Fruit fly (Drosophila melanogaster): Measurements from ENCODE around the gene CG1494.

The CG1494 gene

DNA sequence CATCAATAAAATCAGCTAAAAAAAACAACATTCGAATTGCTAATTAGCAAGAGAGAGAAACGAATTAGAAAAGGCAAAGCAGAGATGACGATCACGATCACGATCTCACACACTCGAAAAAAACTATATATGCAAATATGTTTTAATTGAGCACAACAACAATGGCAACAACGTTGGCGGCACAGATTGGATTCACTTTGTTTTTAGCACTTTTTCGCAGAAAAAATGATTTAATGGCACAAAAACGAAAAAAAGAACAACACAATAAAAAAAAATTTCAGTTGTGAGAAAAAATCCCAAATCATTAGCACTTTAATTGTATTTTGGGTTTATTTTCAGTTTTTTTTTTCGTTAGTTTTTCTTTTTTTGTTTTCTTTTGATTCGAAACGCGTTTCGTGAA is 4.5 kb upstream of the CG1494 start:
- TF ChIP-seq CG17806 (tag; optimal IDR thresholded peaks at IDR 0.05): no peak
- TF ChIP-seq Pif1B (GFP tag; optimal IDR thresholded peaks at IDR 0.05): no peak
- no peak for TF ChIP-seq gl (tag; optimal IDR thresholded peaks at IDR 0.05)
- TF ChIP-seq EcR (GFP tag; optimal IDR thresholded peaks at IDR 0.05): no peak
- no peak for TF ChIP-seq CG13204 (GFP tag; optimal IDR thresholded peaks at IDR 0.05)
- TF ChIP-seq CG8159 (tag; optimal IDR thresholded peaks at IDR 0.05): no peak
- no peak for TF ChIP-seq rn (GFP tag; IDR thresholded peaks at IDR 0.05)
- no peak for TF ChIP-seq CG8301 (tag; optimal IDR thresholded peaks at IDR 0.05)
- no peak for TF ChIP-seq fd96Ca (GFP tag; IDR thresholded peaks at IDR 0.05)
- peak; percentile 24 for TF ChIP-seq Pif1A (GFP tag; optimal IDR thresholded peaks at IDR 0.05)
- no peak for TF ChIP-seq Snoo (tag; optimal IDR thresholded peaks at IDR 0.05)
- TF ChIP-seq Ets98B (GFP tag; IDR thresholded peaks at IDR 0.05): no peak
- no peak for TF ChIP-seq CG34367 (tag; optimal IDR thresholded peaks at IDR 0.05)
- TF ChIP-seq CG10348 (GFP tag; IDR thresholded peaks at IDR 0.05): no peak
- TF ChIP-seq CG9948 (tag; optimal IDR thresholded peaks at IDR 0.05): peak; percentile 15
- TF ChIP-seq D1 (tag; optimal IDR thresholded peaks at IDR 0.05): no peak
- no peak for TF ChIP-seq CG32121 (GFP tag; IDR thresholded peaks at IDR 0.05)
- TF ChIP-seq CG15710 (tag; optimal IDR thresholded peaks at IDR 0.05): no peak
- no peak for TF ChIP-seq CG12605 (GFP tag; IDR thresholded peaks at IDR 0.05)
- peak; percentile 31 for TF ChIP-seq CG14655 (GFP tag; optimal IDR thresholded peaks at IDR 0.05)
- TF ChIP-seq CG4496 (GFP tag; IDR thresholded peaks at IDR 0.05): no peak

DNA sequence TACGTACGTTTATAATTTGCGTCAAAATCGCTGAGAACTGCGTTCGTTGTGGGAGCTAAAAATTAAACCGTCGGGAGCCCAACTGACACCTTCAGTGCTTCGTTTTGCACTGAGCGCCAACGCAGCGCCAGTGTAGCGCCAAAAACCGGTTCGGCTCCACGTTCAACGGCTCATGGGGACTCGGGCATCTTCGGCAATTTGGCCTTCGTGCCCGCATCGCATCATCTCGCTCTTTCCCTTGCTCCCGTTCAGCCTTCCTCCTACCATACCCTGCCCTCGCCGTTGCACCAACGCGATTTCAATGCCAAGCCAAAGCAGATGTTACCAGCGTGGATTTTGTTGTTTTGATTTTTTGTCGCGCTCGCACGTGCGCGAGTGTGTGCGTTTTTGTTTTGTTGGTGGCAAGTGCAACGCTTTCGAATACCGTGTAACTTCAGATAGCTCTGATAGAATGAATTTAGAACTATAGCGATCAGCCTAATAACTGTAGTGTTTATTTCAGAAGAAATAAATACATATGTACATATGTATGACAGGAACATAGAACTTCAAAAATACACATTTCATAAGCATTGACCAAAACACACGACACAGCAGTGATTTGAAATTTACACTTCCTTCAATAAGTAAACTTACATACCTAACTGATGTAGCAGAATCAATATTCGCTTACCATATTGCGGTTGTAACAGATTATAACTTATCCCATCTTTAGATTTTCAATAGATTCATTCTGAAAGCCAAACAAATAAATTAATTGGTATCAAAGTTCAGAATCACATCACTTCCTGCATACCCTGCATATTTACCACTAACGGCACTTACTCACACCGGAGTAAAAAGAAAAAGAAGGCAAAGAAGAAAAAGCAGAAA is 3.8 kb upstream of the CG1494 start, which contains the start of gene Mnr:
Gene Mnr (minus strand): TSS at position 133 of the 873 bp plus-strand sequence.
- TF ChIP-seq CG10348 (GFP tag; IDR thresholded peaks at IDR 0.05) (peak; percentile 79), Ets98B (GFP tag; IDR thresholded peaks at IDR 0.05) (peak; percentile 57), Snoo (tag; optimal IDR thresholded peaks at IDR 0.05) (no peak), CG8159 (tag; optimal IDR thresholded peaks at IDR 0.05) (peak; percentile 24), CG34367 (tag; optimal IDR thresholded peaks at IDR 0.05) (no peak), CG9948 (tag; optimal IDR thresholded peaks at IDR 0.05) (no peak), rn (GFP tag; IDR thresholded peaks at IDR 0.05) (no peak), CG12605 (GFP tag; IDR thresholded peaks at IDR 0.05) (no peak), CG32121 (GFP tag; IDR thresholded peaks at IDR 0.05) (peak; percentile 36; the same call in 1 of the 2 replicates), CG13204 (GFP tag; optimal IDR thresholded peaks at IDR 0.05) (peak; percentile 58), CG14655 (GFP tag; optimal IDR thresholded peaks at IDR 0.05) (peak; percentile 64), CG15710 (tag; optimal IDR thresholded peaks at IDR 0.05) (peak; percentile 20), gl (tag; optimal IDR thresholded peaks at IDR 0.05) (no peak), CG8301 (tag; optimal IDR thresholded peaks at IDR 0.05) (peak; percentile 30), Pif1B (GFP tag; optimal IDR thresholded peaks at IDR 0.05) (no peak), EcR (GFP tag; optimal IDR thresholded peaks at IDR 0.05) (peak; percentile 74), D1 (tag; optimal IDR thresholded peaks at IDR 0.05) (peak; percentile 33), Pif1A (GFP tag; optimal IDR thresholded peaks at IDR 0.05) (peak; percentile 20), CG17806 (tag; optimal IDR thresholded peaks at IDR 0.05) (no peak), fd96Ca (GFP tag; IDR thresholded peaks at IDR 0.05) (peak; percentile 24; the same call in 1 of the 3 replicates), CG4496 (GFP tag; IDR thresholded peaks at IDR 0.05) (peak; percentile 65; the same call in 2 of the 3 replicates)

DNA sequence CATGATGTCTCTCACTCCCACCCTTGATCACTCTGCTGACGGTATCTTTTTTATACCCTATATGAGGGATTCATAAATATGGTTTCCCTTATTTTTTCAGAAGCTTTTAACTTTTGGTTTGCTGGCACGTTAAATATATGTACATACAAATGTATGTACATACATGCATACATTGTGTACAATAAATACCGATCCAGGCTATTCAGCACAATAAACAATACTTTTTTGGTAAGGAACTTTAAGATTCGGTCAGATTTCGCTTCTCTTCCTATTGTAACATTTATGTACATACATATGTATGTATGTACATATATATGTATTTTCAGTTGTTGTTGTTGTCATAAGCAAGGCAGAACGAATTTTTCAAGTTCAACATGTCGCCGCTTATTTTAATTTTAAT is 3.1 kb upstream of the CG1494 start:
- TF ChIP-seq gl (tag; optimal IDR thresholded peaks at IDR 0.05) (no peak), EcR (GFP tag; optimal IDR thresholded peaks at IDR 0.05) (no peak), CG15710 (tag; optimal IDR thresholded peaks at IDR 0.05) (no peak), fd96Ca (GFP tag; IDR thresholded peaks at IDR 0.05) (no peak), CG8159 (tag; optimal IDR thresholded peaks at IDR 0.05) (no peak), Pif1B (GFP tag; optimal IDR thresholded peaks at IDR 0.05) (no peak), Snoo (tag; optimal IDR thresholded peaks at IDR 0.05) (no peak), D1 (tag; optimal IDR thresholded peaks at IDR 0.05) (no peak)

DNA sequence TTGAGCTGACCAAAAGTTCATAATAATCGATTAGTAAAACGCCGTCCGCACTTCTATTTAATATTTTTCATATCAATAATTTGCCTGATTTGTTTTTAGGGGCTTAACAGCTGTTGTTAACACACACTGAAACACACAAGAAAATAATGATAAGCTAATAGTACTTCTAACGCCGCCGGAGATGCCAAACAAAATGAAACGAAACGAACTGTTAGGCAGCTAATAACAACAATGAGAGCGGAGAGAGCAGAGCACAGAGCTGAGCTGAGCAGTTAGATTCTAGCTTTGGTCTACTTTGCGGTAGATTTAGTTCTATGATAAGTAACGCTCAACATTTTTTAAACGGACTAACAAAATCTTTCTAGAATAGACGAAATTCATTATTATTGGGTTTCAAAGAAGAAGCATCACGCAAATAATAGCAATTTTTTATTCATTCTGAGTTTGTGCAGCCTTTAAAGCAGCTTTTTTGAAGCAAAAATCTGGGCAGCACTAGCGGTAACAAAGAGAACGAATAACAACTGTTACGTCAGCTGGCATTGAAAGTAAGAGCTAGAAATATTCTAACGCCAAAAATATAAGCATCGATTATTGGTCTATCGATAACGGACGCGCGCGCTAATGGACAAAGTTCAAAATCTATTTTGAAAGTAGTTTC is 21.5 kb downstream of the CG1494 start, which contains the start of gene Abca3:
Gene Abca3 (minus strand): TSS at position 181 of the 658 bp plus-strand sequence.
- TF ChIP-seq CG10348 (GFP tag; IDR thresholded peaks at IDR 0.05): no peak
- 0 out of 2 replicates have a peak, but pooled peaks have one; percentile 27 for TF ChIP-seq CG32121 (GFP tag; IDR thresholded peaks at IDR 0.05)
- no peak for TF ChIP-seq gl (tag; optimal IDR thresholded peaks at IDR 0.05)
- TF ChIP-seq fd96Ca (GFP tag; IDR thresholded peaks at IDR 0.05): 0 out of 3 replicates have a peak, but pooled peaks have one; percentile 35
- no peak for TF ChIP-seq CG34367 (tag; optimal IDR thresholded peaks at IDR 0.05)
- peak; percentile 57; the same call in 2 of the 3 replicates for TF ChIP-seq CG4496 (GFP tag; IDR thresholded peaks at IDR 0.05)
- TF ChIP-seq rn (GFP tag; IDR thresholded peaks at IDR 0.05): no peak
- peak; percentile 53 for TF ChIP-seq CG14655 (GFP tag; optimal IDR thresholded peaks at IDR 0.05)
- TF ChIP-seq CG8301 (tag; optimal IDR thresholded peaks at IDR 0.05): peak; percentile 60
- no peak for TF ChIP-seq CG13204 (GFP tag; optimal IDR thresholded peaks at IDR 0.05)
- TF ChIP-seq CG17806 (tag; optimal IDR thresholded peaks at IDR 0.05): no peak
- TF ChIP-seq CG12605 (GFP tag; IDR thresholded peaks at IDR 0.05): no peak

DNA sequence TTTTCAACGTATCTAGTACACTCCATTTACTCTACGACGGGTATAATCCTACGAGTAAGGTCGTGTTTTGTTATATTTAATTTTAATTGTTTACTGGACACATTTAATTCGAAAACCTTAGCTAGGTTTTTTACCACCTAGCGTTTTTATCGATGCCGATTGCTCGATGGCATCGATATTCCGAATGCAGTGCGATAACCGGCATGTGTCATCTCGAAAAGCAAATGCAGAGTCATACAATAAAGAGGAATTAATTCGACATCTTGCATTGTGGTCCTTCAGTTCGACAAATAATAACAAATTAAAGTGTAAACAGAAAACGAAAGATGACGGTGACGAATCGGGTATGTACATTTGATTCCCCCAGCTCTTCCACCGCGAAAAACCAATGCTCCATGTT is 30.8 kb downstream of the CG1494 start, which contains the start of gene Rpt6:
Gene Rpt6 (plus strand): TSS at position 201 of the 400 bp plus-strand sequence.
- TF ChIP-seq CG15710 (tag; optimal IDR thresholded peaks at IDR 0.05): no peak
- no peak for TF ChIP-seq EcR (GFP tag; optimal IDR thresholded peaks at IDR 0.05)
- TF ChIP-seq Snoo (tag; optimal IDR thresholded peaks at IDR 0.05): no peak
- TF ChIP-seq CG10348 (GFP tag; IDR thresholded peaks at IDR 0.05): no peak
- no peak for TF ChIP-seq Pif1A (GFP tag; optimal IDR thresholded peaks at IDR 0.05)
- no peak for TF ChIP-seq CG4496 (GFP tag; IDR thresholded peaks at IDR 0.05)
- TF ChIP-seq fd96Ca (GFP tag; IDR thresholded peaks at IDR 0.05): no peak
- no peak for TF ChIP-seq CG12605 (GFP tag; IDR thresholded peaks at IDR 0.05)
- no peak for TF ChIP-seq CG17806 (tag; optimal IDR thresholded peaks at IDR 0.05)
- no peak for TF ChIP-seq D1 (tag; optimal IDR thresholded peaks at IDR 0.05)
- no peak for TF ChIP-seq CG34367 (tag; optimal IDR thresholded peaks at IDR 0.05)
- TF ChIP-seq CG8301 (tag; optimal IDR thresholded peaks at IDR 0.05): no peak
- no peak for TF ChIP-seq CG8159 (tag; optimal IDR thresholded peaks at IDR 0.05)
- TF ChIP-seq CG13204 (GFP tag; optimal IDR thresholded peaks at IDR 0.05): no peak
- TF ChIP-seq CG9948 (tag; optimal IDR thresholded peaks at IDR 0.05): no peak
- TF ChIP-seq Pif1B (GFP tag; optimal IDR thresholded peaks at IDR 0.05): no peak
- no peak for TF ChIP-seq CG14655 (GFP tag; optimal IDR thresholded peaks at IDR 0.05)
- TF ChIP-seq rn (GFP tag; IDR thresholded peaks at IDR 0.05): no peak
- no peak for TF ChIP-seq gl (tag; optimal IDR thresholded peaks at IDR 0.05)
